Worm (Caenorhabditis elegans) whole organism, L1 larva: ENCODE data around the gene che-12.

Experiments
- C04F5.9 ChIP-seq: sonication (generic microtip); optimal IDR thresholded peaks from 2 replicates; lab custom pipeline; 2016; ENCODE audit warnings: missing genetic modification characterization, missing compliant biosample characterization
- C34B4.2 ChIP-seq: sonication (generic microtip); optimal IDR thresholded peaks from 2 replicates; lab custom pipeline; 2017; ENCODE audit warnings: mild to moderate bottlenecking, missing genetic modification characterization, missing compliant biosample characterization
- F16B12.6 ChIP-seq: fragments of 150-350 bp; optimal IDR thresholded peaks from 2 replicates; lab custom pipeline; 2014; ENCODE audit warnings: missing biosample characterization, missing genetic modification characterization
- ceh-82 ChIP-seq, 3 experiments: fragments of 150-350 bp in 1 of 3; sonication (generic microtip) in 2 of 3; optimal IDR thresholded peaks; 2 replicates each; lab custom pipeline; 2014 to 2017; ENCODE audit warnings: missing biosample characterization in 3 of 3, missing genetic modification characterization in 3 of 3
- ceh-88 ChIP-seq: fragments of 200-800 bp; sonication (Bioruptor generic); IDR thresholded peaks from 2 replicates; pipeline ENCODE4 v1.3.6; 2022; ENCODE audit warnings: missing genetic modification characterization, missing compliant biosample characterization
- dpl-1 ChIP-seq, 3 experiments: fragments of 150-350 bp in 2 of 3; sonication (generic microtip) in 1 of 3; optimal IDR thresholded peaks; 2 replicates each; lab custom pipeline; 2014 to 2017; ENCODE audit warnings: missing biosample characterization in 3 of 3, missing genetic modification characterization in 3 of 3, missing genetic modification reagents in 3 of 3
- dsc-1 ChIP-seq: sonication (generic microtip); optimal IDR thresholded peaks from 2 replicates; lab custom pipeline; 2016; ENCODE audit warnings: mild to moderate bottlenecking, missing genetic modification characterization, missing compliant biosample characterization
- efl-1 ChIP-seq, 4 experiments: fragments of 150-350 bp; optimal IDR thresholded peaks in 3 of 4; peaks in 1 of 4; 1 replicate in 1 of 4; 2 replicates in 3 of 4; lab custom pipeline; 2014; ENCODE audit warnings: missing biosample characterization in 2 of 4, missing genetic modification characterization in 2 of 4, missing genetic modification reagents in 2 of 4
- egl-13 ChIP-seq: sonication (generic microtip); optimal IDR thresholded peaks from 2 replicates; lab custom pipeline; 2016; ENCODE audit warnings: missing genotype, missing genetic modification reagents, missing genetic modification characterization, missing compliant biosample characterization
- egl-27 ChIP-seq, 2 experiments: fragments of 150-350 bp in 1 of 2; sonication (generic microtip); optimal IDR thresholded peaks; 3 replicates each; lab custom pipeline; 2017 to 2018; ENCODE audit warnings: missing biosample characterization in 2 of 2, missing genetic modification characterization in 2 of 2, missing genetic modification reagents in 2 of 2
- elt-2 ChIP-seq: sonication (generic microtip); optimal IDR thresholded peaks from 2 replicates; lab custom pipeline; 2016; ENCODE audit warnings: missing genetic modification characterization, mild to moderate bottlenecking, inconsistent platforms, missing compliant biosample characterization, missing genetic modification reagents
- fkh-4 ChIP-seq: sonication (generic microtip); optimal IDR thresholded peaks from 2 replicates; lab custom pipeline; 2016; ENCODE audit warnings: missing compliant biosample characterization, missing genetic modification characterization, borderline replicate concordance
- grh-1 ChIP-seq: fragments of 200-800 bp; sonication (Bioruptor generic); IDR thresholded peaks from 2 replicates; pipeline ENCODE4 v1.3.6; 2022; ENCODE audit warnings: missing genetic modification reagents, missing genetic modification characterization, missing compliant biosample characterization
- hpl-2 ChIP-seq: fragments of 150-350 bp; optimal IDR thresholded peaks from 2 replicates; lab custom pipeline; 2014; ENCODE audit warnings: missing biosample characterization, missing genetic modification reagents, missing genetic modification characterization
- lin-13 ChIP-seq: fragments of 150-350 bp; optimal IDR thresholded peaks from 2 replicates; lab custom pipeline; 2014; ENCODE audit warnings: missing biosample characterization, missing genetic modification reagents, missing genetic modification characterization
- lin-35 ChIP-seq, 2 experiments: fragments of 150-350 bp; optimal IDR thresholded peaks; 2 replicates each; lab custom pipeline; 2014; ENCODE audit warnings: missing biosample characterization in 2 of 2, missing genetic modification characterization in 2 of 2, missing genetic modification reagents in 2 of 2
- lin-39 ChIP-seq: fragments of 150-350 bp; optimal IDR thresholded peaks from 2 replicates; lab custom pipeline; 2014; ENCODE audit warnings: missing biosample characterization, missing genetic modification reagents, missing genetic modification characterization
- lir-3 ChIP-seq: sonication (generic microtip); optimal IDR thresholded peaks from 2 replicates; lab custom pipeline; 2016; ENCODE audit warnings: mild to moderate bottlenecking, missing genetic modification characterization, moderate library complexity, missing compliant biosample characterization; ENCODE audit not compliant: poor library complexity
- mef-2 ChIP-seq: fragments of 150-350 bp; optimal IDR thresholded peaks from 2 replicates; lab custom pipeline; 2014; ENCODE audit warnings: missing biosample characterization, missing genetic modification characterization
- nhr-11 ChIP-seq: fragments of 150-350 bp; optimal IDR thresholded peaks from 2 replicates; lab custom pipeline; 2014; ENCODE audit warnings: missing biosample characterization, missing genetic modification characterization
- nhr-12 ChIP-seq: sonication (generic microtip); optimal IDR thresholded peaks from 2 replicates; lab custom pipeline; 2017; ENCODE audit warnings: missing biosample characterization, missing genetic modification characterization
- nhr-19 ChIP-seq: fragments of 200-800 bp; sonication (Bioruptor generic); conservative IDR thresholded peaks from 2 replicates; pipeline ENCODE4 v1.3.6; 2022; ENCODE audit warnings: missing genetic modification characterization, missing compliant biosample characterization
- nhr-237 ChIP-seq: fragments of 150-350 bp; optimal IDR thresholded peaks from 2 replicates; lab custom pipeline; 2014; ENCODE audit warnings: missing biosample characterization, missing genetic modification characterization
- nhr-76 ChIP-seq: sonication (generic microtip); optimal IDR thresholded peaks from 2 replicates; lab custom pipeline; 2017; ENCODE audit warnings: missing biosample characterization, missing genetic modification characterization
- nhr-85 ChIP-seq: sonication (generic microtip); peaks from one replicate; lab custom pipeline; 2016; ENCODE audit warnings: missing genetic modification characterization, inconsistent platforms, missing compliant biosample characterization
- nhr-90 ChIP-seq: sonication (generic microtip); optimal IDR thresholded peaks from 2 replicates; lab custom pipeline; 2016; ENCODE audit warnings: mild to moderate bottlenecking, missing genetic modification characterization, missing compliant biosample characterization; ENCODE audit not compliant: poor library complexity
- pax-3 ChIP-seq: fragments of 200-800 bp; sonication (Bioruptor generic); optimal IDR thresholded peaks from 2 replicates; lab custom pipeline; 2018; ENCODE audit warnings: mild to moderate bottlenecking, missing genetic modification characterization, moderate library complexity, missing compliant biosample characterization
- pqm-1 ChIP-seq: sonication (generic microtip); optimal IDR thresholded peaks from 3 replicates; lab custom pipeline; 2017; ENCODE audit warnings: missing biosample characterization, missing genetic modification characterization
- sptf-1 ChIP-seq: fragments of 150-350 bp; optimal IDR thresholded peaks from 2 replicates; lab custom pipeline; 2014; ENCODE audit warnings: missing biosample characterization, missing genetic modification characterization
- swsn-7 ChIP-seq: sonication (generic microtip); optimal IDR thresholded peaks from 2 replicates; lab custom pipeline; 2016; ENCODE audit warnings: missing genetic modification characterization, missing compliant biosample characterization
- tbx-2 ChIP-seq: sonication (generic microtip); optimal IDR thresholded peaks from 2 replicates; lab custom pipeline; 2016; ENCODE audit warnings: missing genetic modification characterization, missing compliant biosample characterization
- tlp-1 ChIP-seq: fragments of 150-350 bp; optimal IDR thresholded peaks from 2 replicates; lab custom pipeline; 2014; ENCODE audit warnings: missing biosample characterization, missing genetic modification characterization
- unc-86 ChIP-seq: sonication (generic microtip); optimal IDR thresholded peaks from 2 replicates; lab custom pipeline; 2016; ENCODE audit warnings: missing genetic modification characterization, missing compliant biosample characterization
- unc-98 ChIP-seq: fragments of 200-800 bp; sonication (Bioruptor generic); IDR thresholded peaks from 2 replicates; pipeline ENCODE4 v1.3.6; 2022; ENCODE audit warnings: missing genetic modification characterization, missing compliant biosample characterization
- xbp-1 ChIP-seq: sonication (generic microtip); optimal IDR thresholded peaks from 2 replicates; lab custom pipeline; 2016; ENCODE audit warnings: missing genetic modification characterization, missing compliant biosample characterization
- zag-1 ChIP-seq: fragments of 150-350 bp; optimal IDR thresholded peaks from 2 replicates; lab custom pipeline; 2014; ENCODE audit warnings: missing biosample characterization, missing genetic modification characterization

che-12 gene

DNA sequence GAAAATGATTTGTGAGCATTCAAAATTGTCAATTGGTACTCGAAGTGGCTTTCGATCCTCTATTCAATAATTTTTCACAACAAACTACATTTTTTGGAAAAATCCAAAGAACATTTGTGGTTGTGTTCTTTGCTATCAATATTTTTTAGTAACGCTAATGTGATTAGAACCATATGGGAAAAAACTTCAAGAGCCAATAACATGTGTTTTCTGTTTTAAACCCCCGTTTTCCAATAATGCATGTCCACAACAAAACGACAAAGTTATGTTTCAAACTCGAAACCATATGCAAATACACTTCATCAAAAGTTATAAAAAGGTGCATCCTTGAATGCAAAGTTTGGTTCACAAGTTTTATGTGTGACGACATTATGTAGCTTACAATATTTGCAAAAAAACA is 21.3 kb downstream of the che-12 start:
- TF ChIP-seq nhr-11 (no peak), lin-35 (GFP tag; optimal IDR thresholded peaks at IDR 0.05; lab: Kevin White, UChicago) (no peak), dsc-1 (peak; percentile 97), egl-27 (tag; optimal IDR thresholded peaks at IDR 0.05; lab: Kevin White, UChicago) (no peak), efl-1 (optimal IDR thresholded peaks at IDR 0.05; lab: Kevin White, UChicago) (no peak), efl-1 (GFP tag; optimal IDR thresholded peaks at IDR 0.05 in 1 of 2; lab: Kevin White, UChicago) (peak in 1 of 2 experiments; percentile 44), hpl-2 (GFP tag; lab: Kevin White, UChicago) (no peak), lin-13 (no peak), unc-98 (no peak), nhr-76 (no peak), nhr-237 (tag; lab: Kevin White, UChicago) (no peak), fkh-4 (tag; lab: Kevin White, UChicago) (peak; percentile 92), sptf-1 (no peak), F16B12.6 (tag; lab: Kevin White, UChicago) (no peak), grh-1 (GFP tag; lab: Robert Waterston, UW) (no peak)

DNA sequence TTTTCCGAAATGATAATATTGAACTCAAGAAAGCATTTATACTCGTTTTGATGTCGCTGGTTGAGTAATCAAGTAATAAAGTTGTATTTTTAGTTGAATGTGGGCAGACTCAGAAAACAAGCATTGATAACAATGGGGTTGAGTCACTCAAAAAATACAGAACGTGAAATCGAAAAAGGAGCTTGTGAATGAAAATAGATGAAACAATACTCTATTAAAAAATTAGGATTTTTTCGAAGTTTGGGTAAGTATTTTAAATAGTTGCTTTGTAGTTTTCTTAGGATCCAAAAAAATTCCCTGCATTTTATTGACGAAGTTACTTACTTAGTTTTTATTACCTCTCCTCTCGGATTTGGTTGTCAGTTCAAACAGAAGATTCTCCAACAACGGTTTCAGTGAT is 23.7 kb downstream of the che-12 start, which contains the start of gene lys-3:
lys-3 (minus strand) TSS at position 101 of the 400 bp plus-strand sequence.
- TF ChIP-seq egl-27 (tag; optimal IDR thresholded peaks at IDR 0.05; lab: Kevin White, UChicago): no peak
- TF ChIP-seq C34B4.2 (tag; lab: Kevin White, UChicago): no peak
- TF ChIP-seq nhr-85 (tag; lab: Kevin White, UChicago): no peak
- TF ChIP-seq lir-3: no peak
- no peak for TF ChIP-seq egl-13
- TF ChIP-seq lin-39: no peak
- no peak for TF ChIP-seq lin-35 (GFP tag; optimal IDR thresholded peaks at IDR 0.05; lab: Kevin White, UChicago)
- no peak for TF ChIP-seq nhr-12
- TF ChIP-seq efl-1 (optimal IDR thresholded peaks at IDR 0.05; lab: Kevin White, UChicago): no peak
- TF ChIP-seq efl-1 (GFP tag; optimal IDR thresholded peaks at IDR 0.05 in 1 of 2; lab: Kevin White, UChicago): no peak
- no peak for TF ChIP-seq ceh-88 (GFP tag; lab: Robert Waterston, UW)
- no peak for TF ChIP-seq nhr-19 (GFP tag; lab: Robert Waterston, UW)
- no peak for TF ChIP-seq mef-2 (tag; lab: Kevin White, UChicago)
- TF ChIP-seq nhr-90 (tag; lab: Kevin White, UChicago): no peak
- no peak for TF ChIP-seq tbx-2 (tag; lab: Kevin White, UChicago)
- TF ChIP-seq ceh-82 (tag; optimal IDR thresholded peaks at IDR 0.05; lab: Kevin White, UChicago): no peak
- no peak for TF ChIP-seq unc-86 (tag; lab: Kevin White, UChicago)
- no peak for TF ChIP-seq lin-13

ce11 chrV:10281374-10281773 is 25.8 kb downstream of the che-12 start, which contains the start of gene lys-2:
lys-2 (minus strand) TSS chrV:10281474.
- TF ChIP-seq pqm-1 (tag; lab: Kevin White, UChicago) (peak; percentile 50), pax-3 (tag; lab: Kevin White, UChicago) (peak; percentile 4), xbp-1 (tag; lab: Kevin White, UChicago) (no peak), elt-2 (tag; lab: Kevin White, UChicago) (peak; percentile 75)

- peak; percentile 63 for TF ChIP-seq tlp-1 (tag; lab: Kevin White, UChicago)
- TF ChIP-seq dpl-1 (GFP tag; optimal IDR thresholded peaks at IDR 0.05; lab: Kevin White, UChicago): no peak
- peak; percentile 86 for TF ChIP-seq elt-2 (tag; lab: Kevin White, UChicago)
- no peak for TF ChIP-seq swsn-7 (tag; lab: Kevin White, UChicago)
- TF ChIP-seq xbp-1 (tag; lab: Kevin White, UChicago): no peak
- no peak for TF ChIP-seq C04F5.9 (tag; lab: Kevin White, UChicago)
- no peak for TF ChIP-seq nhr-11
- no peak for TF ChIP-seq lir-3
- no peak for TF ChIP-seq zag-1 (tag; lab: Kevin White, UChicago)
These were observed 27.1 kb downstream of the che-12 start for ce11 chrV:10280112-10280511.
